Worm (Caenorhabditis elegans) whole organism, midembryonic: Measurements from ENCODE around the gene K08D10.10.

Experiments
- T22C8.4 ChIP-seq: fragments of 200-800 bp; sonication (Bioruptor generic); IDR thresholded peaks from 2 replicates; pipeline ENCODE4 v1.3.6; 2022; ENCODE audit warnings: missing genetic modification characterization, missing compliant biosample characterization
- cog-1 ChIP-seq: sonication (generic microtip); optimal IDR thresholded peaks from 2 replicates; lab custom pipeline; 2016; ENCODE audit warnings: missing genetic modification characterization, missing compliant biosample characterization
- flt-1 ChIP-seq: fragments of 200-800 bp; sonication (Bioruptor generic); IDR thresholded peaks from 2 replicates; pipeline ENCODE4 v1.3.6; 2022; ENCODE audit warnings: missing genetic modification characterization, missing compliant biosample characterization
- klf-2 ChIP-seq: fragments of 200-800 bp; sonication (Bioruptor generic); conservative IDR thresholded peaks from 2 replicates; pipeline ENCODE4 v1.3.6; 2022; ENCODE audit warnings: missing genetic modification reagents, missing genetic modification characterization, missing compliant biosample characterization
- med-1 ChIP-seq: sonication (generic microtip); optimal IDR thresholded peaks from 2 replicates; lab custom pipeline; 2017; ENCODE audit warnings: missing genetic modification characterization, mild to moderate bottlenecking, missing compliant biosample characterization, antibody characterized with exemption, missing genetic modification reagents; ENCODE audit not compliant: insufficient read depth
- ref-1 ChIP-seq: fragments of 200-800 bp; sonication (Bioruptor generic); conservative IDR thresholded peaks from 2 replicates; pipeline ENCODE4 v1.3.6; 2022; ENCODE audit warnings: missing genetic modification reagents, missing genetic modification characterization, missing compliant biosample characterization
- tab-1 ChIP-seq: fragments of 200-800 bp; sonication (Bioruptor generic); IDR thresholded peaks from 2 replicates; pipeline ENCODE4 v1.3.6; 2022; ENCODE audit warnings: missing genetic modification characterization, missing compliant biosample characterization

DNA sequence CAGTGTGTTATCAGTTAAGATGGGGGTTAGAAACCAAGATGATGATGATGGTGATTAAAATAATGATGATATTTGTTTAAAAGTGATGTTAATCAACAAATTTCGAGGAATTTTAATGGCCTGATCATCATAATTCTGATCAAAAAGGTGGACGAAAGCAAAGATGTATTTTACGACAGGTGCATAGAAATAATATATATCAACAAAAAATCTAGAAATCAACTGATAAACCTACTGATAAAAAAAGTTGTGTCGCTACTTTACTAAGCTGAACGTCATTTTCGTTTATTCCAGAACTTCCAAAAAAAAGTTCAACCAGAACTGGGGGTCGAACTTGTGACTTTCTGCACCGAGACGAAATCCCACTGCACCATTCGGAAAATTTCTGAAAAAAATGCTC is 29.0 kb upstream of the K08D10.10 start, which contains the start of gene mul-1:
- TF ChIP-seq flt-1 (GFP tag; lab: Robert Waterston, UW), result no peak
- no peak for TF ChIP-seq tab-1
- TF ChIP-seq T22C8.4 (GFP tag; lab: Robert Waterston, UW), result no peak
- no peak for TF ChIP-seq klf-2
- no peak for TF ChIP-seq cog-1
- no peak for TF ChIP-seq ref-1
- TF ChIP-seq med-1, result no peak
